Fruit fly (Drosophila melanogaster) whole organism, embryonic: ENCODE data around the gene mask.
A peak's percentile ranks its signal among the peaks of the same experiment; 100 is the strongest.

Experiments
- BEAF-32 ChIP-seq: fragments of 200-800 bp; sonication (Bioruptor generic); optimal IDR thresholded peaks from 3 replicates; lab custom pipeline; 2017; ENCODE audit warnings: missing biosample characterization, missing genetic modification characterization, mild to moderate bottlenecking, moderate library complexity, missing genetic modification reagents
- Bgb ChIP-seq: fragments of 200-800 bp; sonication (Bioruptor generic); IDR thresholded peaks from 2 replicates; pipeline ENCODE4 v1.3.6; 2022; ENCODE audit warnings: missing biosample characterization, missing genetic modification characterization; ENCODE audit not compliant: partially characterized antibody
- CG10209 ChIP-seq: fragments of 200-800 bp; sonication (Bioruptor generic); optimal IDR thresholded peaks from 3 replicates; lab custom pipeline; 2017; ENCODE audit warnings: missing biosample characterization, mild to moderate bottlenecking, missing genetic modification characterization, missing genetic modification reagents
- CG1024 ChIP-seq: fragments of 200-800 bp; sonication (Bioruptor generic); IDR thresholded peaks from 2 replicates; pipeline ENCODE4 v1.3.6; 2022; ENCODE audit warnings: missing biosample characterization, missing genetic modification characterization
- CG10274 ChIP-seq: fragments of 200-800 bp; sonication (Bioruptor generic); optimal IDR thresholded peaks from 3 replicates; lab custom pipeline; 2017; ENCODE audit warnings: missing biosample characterization, mild to moderate bottlenecking, missing genetic modification characterization
- CG11695 ChIP-seq: fragments of 200-800 bp; sonication (Bioruptor generic); IDR thresholded peaks from 3 replicates; pipeline ENCODE4 v1.3.6; 2022; ENCODE audit warnings: missing biosample characterization, missing genetic modification characterization
- CG11696 ChIP-seq: fragments of 200-800 bp; sonication (Bioruptor generic); IDR thresholded peaks from 2 replicates; pipeline ENCODE4 v1.3.6; 2022; ENCODE audit warnings: missing biosample characterization, missing genetic modification characterization
- CG12391 ChIP-seq: fragments of 200-800 bp; sonication (Bioruptor generic); optimal IDR thresholded peaks from 3 replicates; lab custom pipeline; 2018; ENCODE audit warnings: missing biosample characterization, mild to moderate bottlenecking, missing genetic modification characterization, moderate library complexity
- CG13296 ChIP-seq: fragments of 200-800 bp; sonication (Bioruptor generic); optimal IDR thresholded peaks from 3 replicates; lab custom pipeline; 2018; ENCODE audit warnings: missing biosample characterization, mild to moderate bottlenecking, missing genetic modification characterization
- CG13624 ChIP-seq: fragments of 200-800 bp; sonication (Bioruptor generic); optimal IDR thresholded peaks from 2 replicates; lab custom pipeline; 2016; ENCODE audit warnings: missing biosample characterization, missing genetic modification characterization
- CG14965 ChIP-seq: fragments of 200-800 bp; sonication (Bioruptor generic); optimal IDR thresholded peaks from 2 replicates; lab custom pipeline; 2016; ENCODE audit warnings: missing biosample characterization, missing genetic modification characterization, borderline replicate concordance
- CG1529 ChIP-seq: fragments of 200-800 bp; sonication (Bioruptor generic); optimal IDR thresholded peaks from 3 replicates; lab custom pipeline; 2018; ENCODE audit warnings: missing biosample characterization, missing genetic modification characterization
- CG18476 ChIP-seq: fragments of 200-800 bp; sonication (Bioruptor generic); optimal IDR thresholded peaks from 2 replicates; lab custom pipeline; 2016; ENCODE audit warnings: missing biosample characterization, mild to moderate bottlenecking, missing genetic modification characterization
- CG2116 ChIP-seq: fragments of 200-800 bp; sonication (Bioruptor generic); optimal IDR thresholded peaks from 3 replicates; lab custom pipeline; 2018; ENCODE audit warnings: missing biosample characterization, mild to moderate bottlenecking, missing genetic modification characterization
- CG2199 ChIP-seq: fragments of 200-800 bp; sonication (Bioruptor generic); IDR thresholded peaks from 3 replicates; pipeline ENCODE4 v1.3.6; 2022; ENCODE audit warnings: missing biosample characterization, missing genetic modification characterization
- CG3163 ChIP-seq: fragments of 200-800 bp; sonication (Bioruptor generic); optimal IDR thresholded peaks from 3 replicates; lab custom pipeline; 2016; ENCODE audit warnings: missing biosample characterization, missing genetic modification characterization
- CG3726 ChIP-seq: fragments of 200-800 bp; sonication (Bioruptor generic); IDR thresholded peaks from 3 replicates; pipeline ENCODE4, ENCODE4 v1.3.6; 2022; ENCODE audit warnings: missing biosample characterization, missing genetic modification characterization
- CG5245 ChIP-seq: fragments of 200-800 bp; sonication (Bioruptor generic); optimal IDR thresholded peaks from 3 replicates; lab custom pipeline; 2016; ENCODE audit warnings: missing biosample characterization, missing genetic modification characterization
- CG6813 ChIP-seq: fragments of 200-800 bp; sonication (Bioruptor generic); optimal IDR thresholded peaks from 2 replicates; lab custom pipeline; 2017; ENCODE audit warnings: missing biosample characterization, missing genetic modification characterization, mild to moderate bottlenecking, moderate library complexity, missing genetic modification reagents
- CG7786 ChIP-seq: fragments of 200-800 bp; sonication (Bioruptor generic); optimal IDR thresholded peaks from 2 replicates; lab custom pipeline; 2016; ENCODE audit warnings: missing biosample characterization, missing genetic modification characterization
- CG7963 ChIP-seq: fragments of 200-800 bp; sonication (Bioruptor generic); IDR thresholded peaks from 3 replicates; pipeline ENCODE4 v1.3.6; 2022; ENCODE audit warnings: missing biosample characterization, missing genetic modification characterization; ENCODE audit not compliant: partially characterized antibody
- CG8388 ChIP-seq: fragments of 200-800 bp; sonication (Bioruptor generic); optimal IDR thresholded peaks from 2 replicates; lab custom pipeline; 2019; ENCODE audit warnings: missing biosample characterization, mild to moderate bottlenecking, missing genetic modification characterization, moderate library complexity
- CG9727 ChIP-seq: fragments of 200-800 bp; sonication (Bioruptor generic); optimal IDR thresholded peaks from 3 replicates; lab custom pipeline; 2017; ENCODE audit warnings: missing biosample characterization, mild to moderate bottlenecking, missing genetic modification characterization
- CrebB ChIP-seq: fragments of 200-800 bp; sonication (Bioruptor generic); optimal IDR thresholded peaks from 3 replicates; lab custom pipeline; 2018; ENCODE audit warnings: missing biosample characterization, mild to moderate bottlenecking, missing genetic modification characterization
- HLH3B ChIP-seq: fragments of 200-800 bp; sonication (Bioruptor generic); IDR thresholded peaks from 2 replicates; pipeline ENCODE4 v1.3.6; 2022; ENCODE audit warnings: missing biosample characterization, missing genetic modification characterization
- Jarid2 ChIP-seq: fragments of 200-800 bp; sonication (Bioruptor generic); optimal IDR thresholded peaks from 3 replicates; lab custom pipeline; 2017; ENCODE audit warnings: mild to moderate bottlenecking, missing biosample characterization, missing genetic modification reagents, missing genetic modification characterization
- Meics ChIP-seq: fragments of 200-800 bp; sonication (Bioruptor generic); optimal IDR thresholded peaks from 2 replicates; lab custom pipeline; 2017; ENCODE audit warnings: missing biosample characterization, mild to moderate bottlenecking, missing genetic modification characterization
- NC2α ChIP-seq: fragments of 200-800 bp; sonication (Bioruptor generic); optimal IDR thresholded peaks from 2 replicates; lab custom pipeline; 2016; ENCODE audit warnings: missing biosample characterization, missing genetic modification characterization
- Xrp1 ChIP-seq: fragments of 200-800 bp; sonication (Bioruptor generic); IDR thresholded peaks from 2 replicates; pipeline ENCODE4 v1.3.6; 2022; ENCODE audit warnings: missing biosample characterization, missing genetic modification characterization
- ash1 ChIP-seq: fragments of 200-800 bp; sonication (Bioruptor generic); optimal IDR thresholded peaks from 2 replicates; lab custom pipeline; 2018; ENCODE audit warnings: missing biosample characterization, mild to moderate bottlenecking, missing genetic modification characterization
- dati ChIP-seq: fragments of 200-800 bp; sonication (Bioruptor generic); IDR thresholded peaks from 2 replicates; pipeline ENCODE4 v1.3.6; 2022; ENCODE audit warnings: missing biosample characterization, missing genetic modification characterization
- disco-r ChIP-seq: fragments of 200-800 bp; sonication (Bioruptor generic); optimal IDR thresholded peaks from 2 replicates; lab custom pipeline; 2016; ENCODE audit warnings: missing biosample characterization, missing genetic modification characterization
- dmrt11E ChIP-seq: fragments of 200-800 bp; sonication (Bioruptor generic); optimal IDR thresholded peaks from 3 replicates; lab custom pipeline; 2018; ENCODE audit warnings: missing biosample characterization, mild to moderate bottlenecking, missing genetic modification characterization, moderate library complexity
- gcm ChIP-seq: fragments of 200-800 bp; sonication (Bioruptor generic); optimal IDR thresholded peaks from 2 replicates; lab custom pipeline; 2019; ENCODE audit warnings: missing biosample characterization, mild to moderate bottlenecking, missing genetic modification characterization, moderate library complexity
- hkb ChIP-seq, 2 experiments: fragments of 200-800 bp in 1 of 2; fragments of >200 bp in 1 of 2; sonication (Bioruptor generic) in 1 of 2; IDR thresholded peaks in 1 of 2; optimal IDR thresholded peaks in 1 of 2; 2 replicates each; pipeline versions ENCODE4 v1.3.6 to Lab custom; 2017 to 2022; ENCODE audit warnings: missing biosample characterization in 1 of 2, missing genetic modification characterization in 1 of 2
- knrl ChIP-seq: fragments of 200-800 bp; sonication (Bioruptor generic); IDR thresholded peaks from 3 replicates; pipeline ENCODE4 v1.3.6; 2022; ENCODE audit warnings: missing biosample characterization, missing genetic modification characterization; ENCODE audit not compliant: partially characterized antibody
- lab ChIP-seq: fragments of 200-800 bp; sonication (Bioruptor generic); optimal IDR thresholded peaks from 3 replicates; lab custom pipeline; 2017; ENCODE audit warnings: missing biosample characterization, missing genetic modification characterization, mild to moderate bottlenecking, moderate library complexity, missing genetic modification reagents
- lmd ChIP-seq: fragments of 200-800 bp; sonication (Bioruptor generic); IDR thresholded peaks from 2 replicates; pipeline ENCODE4 v1.3.6; 2022; ENCODE audit warnings: missing biosample characterization, missing genetic modification characterization
- nmo ChIP-seq: fragments of 200-800 bp; sonication (Bioruptor generic); optimal IDR thresholded peaks from 2 replicates; lab custom pipeline; 2018; ENCODE audit warnings: missing biosample characterization, mild to moderate bottlenecking, missing genetic modification characterization, moderate library complexity
- prd ChIP-seq, 3 experiments: fragments of >200 bp in 2 of 3; fragments of 200-800 bp in 1 of 3; sonication (Bioruptor generic) in 1 of 3; optimal IDR thresholded peaks in 2 of 3; IDR thresholded peaks in 1 of 3; 2 replicates in 2 of 3; 3 replicates in 1 of 3; pipeline versions ENCODE4 v1.3.6 to Lab custom; 2017 to 2022; ENCODE audit warnings: missing biosample characterization in 1 of 3, missing genetic modification characterization in 1 of 3
- schlank ChIP-seq: fragments of 200-800 bp; sonication (Bioruptor generic); optimal IDR thresholded peaks from 2 replicates; lab custom pipeline; 2018; ENCODE audit warnings: missing biosample characterization, mild to moderate bottlenecking, missing genetic modification characterization
- sd ChIP-seq: fragments of 200-800 bp; sonication (Bioruptor generic); optimal IDR thresholded peaks from 3 replicates; lab custom pipeline; 2018; ENCODE audit warnings: missing biosample characterization, mild to moderate bottlenecking, missing genetic modification characterization, moderate library complexity
- sens ChIP-seq: fragments of 200-800 bp; sonication (Bioruptor generic); peaks from one replicate; lab custom pipeline; 2016; ENCODE audit warnings: missing biosample characterization, missing genetic modification characterization
- sob ChIP-seq: fragments of 200-800 bp; sonication (Bioruptor generic); IDR thresholded peaks from 2 replicates; pipeline ENCODE4 v1.3.6; 2022; ENCODE audit warnings: missing biosample characterization, missing genetic modification characterization
- tio ChIP-seq: fragments of 200-800 bp; sonication (Bioruptor generic); optimal IDR thresholded peaks from 2 replicates; lab custom pipeline; 2017; ENCODE audit warnings: missing biosample characterization, missing genetic modification characterization, inconsistent platforms
- wdn ChIP-seq: fragments of 200-800 bp; sonication (Bioruptor generic); IDR thresholded peaks from 2 replicates; pipeline ENCODE4 v1.3.6; 2022; ENCODE audit warnings: missing biosample characterization, missing genetic modification characterization
- wor ChIP-seq: fragments of 200-800 bp; sonication (Bioruptor generic); IDR thresholded peaks from 2 replicates; pipeline ENCODE4 v1.3.6; 2022; ENCODE audit warnings: missing biosample characterization, missing genetic modification characterization
- yki ChIP-seq: fragments of >200 bp; optimal IDR thresholded peaks from 3 replicates; lab custom pipeline; 2018

Gene mask

dm6 chr3R:24259278-24260040 lies 29.1 kb downstream of the mask start (continued):
- TF ChIP-seq CG13624 (GFP tag; lab: Kevin White, UChicago) = peak; percentile 89
- TF ChIP-seq sens (GFP tag; lab: Kevin White, UChicago) = peak; percentile 98
- peak; percentile 90 for TF ChIP-seq Xrp1 (GFP tag; lab: Robert Waterston, UW)
- TF ChIP-seq CG3163 = no peak
- peak; percentile 90 for TF ChIP-seq wdn (GFP tag; lab: Robert Waterston, UW)
- TF ChIP-seq CG11696 (GFP tag; lab: Robert Waterston, UW) = peak; percentile 99
- peak; percentile 82 for TF ChIP-seq CG18476 (GFP tag; lab: Kevin White, UChicago)
- TF ChIP-seq CG1529 = peak; percentile 77
- TF ChIP-seq prd (optimal IDR thresholded peaks at IDR 0.05; lab: Kevin White, UChicago) = no peak
- TF ChIP-seq prd (GFP tag; IDR thresholded peaks at IDR 0.05; lab: Robert Waterston, UW) = peak; percentile 94
- TF ChIP-seq disco-r = peak; percentile 81
- TF ChIP-seq sd (tag; lab: Kevin White, UChicago) = peak; percentile 56
- TF ChIP-seq sob (GFP tag; lab: Robert Waterston, UW) = peak; percentile 88
- TF ChIP-seq CG6813 (GFP tag; lab: Kevin White, UChicago) = peak; percentile 90
- TF ChIP-seq CG9727 (GFP tag; lab: Kevin White, UChicago) = peak; percentile 93
- peak; percentile 81 for TF ChIP-seq CG13296
- TF ChIP-seq schlank (tag; lab: Kevin White, UChicago) = peak; percentile 91
- peak; percentile 87 for TF ChIP-seq dmrt11E (tag; lab: Kevin White, UChicago)
- no peak for TF ChIP-seq yki (lab: Kevin White, UChicago)
- no peak for TF ChIP-seq Bgb (GFP tag; lab: Robert Waterston, UW)
- TF ChIP-seq HLH3B = peak; percentile 90
- peak; percentile 57 for TF ChIP-seq CG2116
- TF ChIP-seq CG3726 (GFP tag; lab: Robert Waterston, UW) = peak; percentile 80; the same call in 2 of the 3 replicates
- TF ChIP-seq CG10209 (GFP tag; lab: Kevin White, UChicago) = peak; percentile 91
- TF ChIP-seq hkb (optimal IDR thresholded peaks at IDR 0.05; lab: Kevin White, UChicago) = no peak
- TF ChIP-seq hkb (GFP tag; IDR thresholded peaks at IDR 0.05; lab: Robert Waterston, UW) = peak; percentile 86
- peak; percentile 84 for TF ChIP-seq tio
- TF ChIP-seq Jarid2 = peak; percentile 45
- peak; percentile 81 for TF ChIP-seq CrebB
- peak; percentile 77 for TF ChIP-seq gcm (GFP tag; lab: Kevin White, UChicago)
- TF ChIP-seq CG2199 (GFP tag; lab: Robert Waterston, UW) = peak; percentile 93
- TF ChIP-seq CG5245 (GFP tag; lab: Kevin White, UChicago) = peak; percentile 82
- peak; percentile 89 for TF ChIP-seq nmo (GFP tag; lab: Kevin White, UChicago)
- no peak for TF ChIP-seq knrl
- TF ChIP-seq ash1 (GFP tag; lab: Kevin White, UChicago) = peak; percentile 76
- peak; percentile 94 for TF ChIP-seq Meics
- peak; percentile 62 for TF ChIP-seq wor (GFP tag; lab: Robert Waterston, UW)
- peak; percentile 95 for TF ChIP-seq CG7786 (GFP tag; lab: Kevin White, UChicago)
- no peak for TF ChIP-seq CG14965 (GFP tag; lab: Kevin White, UChicago)
- peak; percentile 87 for TF ChIP-seq CG11695 (GFP tag; lab: Robert Waterston, UW)
- peak; percentile 63 for TF ChIP-seq NC2α (GFP tag; lab: Kevin White, UChicago)
- no peak for TF ChIP-seq CG7963 (GFP tag; lab: Robert Waterston, UW)
- TF ChIP-seq CG8388 (GFP tag; lab: Kevin White, UChicago) = peak; percentile 85
- TF ChIP-seq lmd (GFP tag; lab: Robert Waterston, UW) = peak; percentile 87
- TF ChIP-seq lab (GFP tag; lab: Kevin White, UChicago) = peak; percentile 95
- TF ChIP-seq CG12391 = peak; percentile 91
- peak; percentile 83 for TF ChIP-seq CG10274 (GFP tag; lab: Kevin White, UChicago)
- TF ChIP-seq BEAF-32 (GFP tag; lab: Kevin White, UChicago) = no peak
- TF ChIP-seq dati (GFP tag; lab: Robert Waterston, UW) = 0 out of 2 replicates have a peak, but pooled peaks have one; percentile 36
- peak; percentile 73 for TF ChIP-seq CG1024
